Worm (Caenorhabditis elegans) whole organism, midembryonic: Measurements from ENCODE around the gene C45B2.8.

Experiments used
- cog-1 ChIP-seq: sonication (generic microtip); optimal IDR thresholded peaks from 2 replicates; lab custom pipeline; 2016; ENCODE audit warnings: missing genetic modification characterization, missing compliant biosample characterization
- flt-1 ChIP-seq: fragments of 200-800 bp; sonication (Bioruptor generic); IDR thresholded peaks from 2 replicates; pipeline ENCODE4 v1.3.6; 2022; ENCODE audit warnings: missing genetic modification characterization, missing compliant biosample characterization

- TF ChIP-seq cog-1 (tag; lab: Kevin White, UChicago) = no peak
- no peak for TF ChIP-seq flt-1 (GFP tag; lab: Robert Waterston, UW)
These were observed 5.1 kb upstream of the C45B2.8 start, which contains the start of gene C45B2.3 for ce11 chrX:6082660-6083059.
